Worm (Caenorhabditis elegans) whole organism, midembryonic: ENCODE data around the gene gtf-2E2.

Experiments
- cog-1 ChIP-seq: sonication (generic microtip); optimal IDR thresholded peaks from 2 replicates; lab custom pipeline; 2016; ENCODE audit warnings: missing genetic modification characterization, missing compliant biosample characterization
- flt-1 ChIP-seq: fragments of 200-800 bp; sonication (Bioruptor generic); IDR thresholded peaks from 2 replicates; pipeline ENCODE4 v1.3.6; 2022; ENCODE audit warnings: missing genetic modification characterization, missing compliant biosample characterization
- ztf-23 ChIP-seq: fragments of 200-800 bp; sonication (Bioruptor generic); IDR thresholded peaks from 2 replicates; pipeline ENCODE4 v1.3.6; 2022; ENCODE audit warnings: missing genetic modification reagents, missing genetic modification characterization, missing compliant biosample characterization

ce11 chrII:11510373-11510772, 31.9 kb downstream of the gtf-2E2 start, which contains the start of gene npr-41:
- no peak for TF ChIP-seq cog-1 (tag; lab: Kevin White, UChicago)
- TF ChIP-seq flt-1 (GFP tag; lab: Robert Waterston, UW) = no peak
- no peak for TF ChIP-seq ztf-23 (GFP tag; lab: Robert Waterston, UW)
